Worm (Caenorhabditis elegans) whole organism, late embryonic: Measurements from ENCODE around the gene fipr-16.

Experiments used
- sdc-2 ChIP-seq: sonication (generic microtip); optimal IDR thresholded peaks from 2 replicates; lab custom pipeline; 2016; ENCODE audit warnings: missing genotype, missing genetic modification characterization, missing compliant biosample characterization
- unc-55 ChIP-seq: sonication (generic microtip); optimal IDR thresholded peaks from 2 replicates; lab custom pipeline; 2017; ENCODE audit warnings: missing biosample characterization, missing genetic modification reagents, missing genetic modification characterization

DNA sequence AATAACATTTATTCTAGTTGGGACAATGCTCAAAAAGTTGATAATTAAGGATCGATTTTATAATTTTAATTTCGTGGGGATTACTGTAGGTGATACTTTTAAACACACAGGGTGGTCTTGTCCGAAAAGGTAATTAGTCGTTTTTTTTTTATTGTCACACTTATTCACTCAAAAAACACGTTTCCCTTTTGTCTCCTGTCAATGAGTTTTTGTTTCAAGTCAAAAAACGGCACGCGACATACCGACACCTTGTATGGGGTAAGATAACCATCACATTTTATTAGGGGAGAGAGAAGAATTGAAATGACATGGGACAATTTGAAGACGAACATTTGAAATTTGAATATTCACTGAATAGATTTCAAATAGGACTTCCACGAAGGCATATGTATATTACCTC is 34.3 kb upstream of the fipr-16 start:
- TF ChIP-seq sdc-2 (tag; lab: Kevin White, UChicago) (no peak), unc-55 (GFP tag; lab: Kevin White, UChicago) (no peak)
